Worm (Caenorhabditis elegans) whole organism, L1 larva: ENCODE measurements around the gene C52B9.4.

Source experiments
- aha-1 ChIP-seq: fragments of 150-350 bp; optimal IDR thresholded peaks from 2 replicates; lab custom pipeline; 2014; ENCODE audit warnings: missing biosample characterization, missing genetic modification characterization
- alr-1 ChIP-seq: fragments of 200-800 bp; sonication (Bioruptor generic); optimal IDR thresholded peaks from 2 replicates; lab custom pipeline; 2018; ENCODE audit warnings: borderline replicate concordance, mild to moderate bottlenecking, missing genetic modification characterization, missing compliant biosample characterization
- efl-1 ChIP-seq, 4 experiments: fragments of 150-350 bp; optimal IDR thresholded peaks in 3 of 4; peaks in 1 of 4; 1 replicate in 1 of 4; 2 replicates in 3 of 4; lab custom pipeline; 2014; ENCODE audit warnings: missing biosample characterization in 2 of 4, missing genetic modification characterization in 2 of 4, missing genetic modification reagents in 2 of 4
- hlh-17 ChIP-seq: fragments of 200-800 bp; sonication (Bioruptor generic); optimal IDR thresholded peaks from 2 replicates; lab custom pipeline; 2018; ENCODE audit warnings: missing genetic modification characterization, mild to moderate bottlenecking, missing compliant biosample characterization, moderate library complexity, borderline replicate concordance
- lin-13 ChIP-seq: fragments of 150-350 bp; optimal IDR thresholded peaks from 2 replicates; lab custom pipeline; 2014; ENCODE audit warnings: missing biosample characterization, missing genetic modification reagents, missing genetic modification characterization
- lsy-2 ChIP-seq, 2 experiments: fragments of 150-350 bp; optimal IDR thresholded peaks; 2 replicates each; lab custom pipeline; 2014; ENCODE audit warnings: missing biosample characterization in 2 of 2, missing genetic modification characterization in 2 of 2
- mdl-1 ChIP-seq, 2 experiments: fragments of 150-350 bp; optimal IDR thresholded peaks; 2 replicates each; lab custom pipeline; 2014 to 2017; ENCODE audit warnings: missing biosample characterization in 2 of 2, missing genetic modification characterization in 2 of 2, inconsistent platforms in 1 of 2
- nhr-11 ChIP-seq: fragments of 150-350 bp; optimal IDR thresholded peaks from 2 replicates; lab custom pipeline; 2014; ENCODE audit warnings: missing biosample characterization, missing genetic modification characterization
- nhr-237 ChIP-seq: fragments of 150-350 bp; optimal IDR thresholded peaks from 2 replicates; lab custom pipeline; 2014; ENCODE audit warnings: missing biosample characterization, missing genetic modification characterization
- nhr-76 ChIP-seq: sonication (generic microtip); optimal IDR thresholded peaks from 2 replicates; lab custom pipeline; 2017; ENCODE audit warnings: missing biosample characterization, missing genetic modification characterization
- pqm-1 ChIP-seq: sonication (generic microtip); optimal IDR thresholded peaks from 3 replicates; lab custom pipeline; 2017; ENCODE audit warnings: missing biosample characterization, missing genetic modification characterization
- rnt-1 ChIP-seq: sonication (generic microtip); optimal IDR thresholded peaks from 2 replicates; lab custom pipeline; 2016; ENCODE audit warnings: mild to moderate bottlenecking, missing genetic modification characterization, moderate library complexity, missing compliant biosample characterization
- skn-1 ChIP-seq: fragments of 150-350 bp; optimal IDR thresholded peaks from 2 replicates; lab custom pipeline; 2014; ENCODE audit warnings: missing biosample characterization, missing genetic modification characterization
- sup-37 ChIP-seq: fragments of 200-800 bp; sonication (Bioruptor generic); optimal IDR thresholded peaks from 2 replicates; lab custom pipeline; 2018; ENCODE audit warnings: mild to moderate bottlenecking, missing genetic modification characterization, missing compliant biosample characterization

DNA sequence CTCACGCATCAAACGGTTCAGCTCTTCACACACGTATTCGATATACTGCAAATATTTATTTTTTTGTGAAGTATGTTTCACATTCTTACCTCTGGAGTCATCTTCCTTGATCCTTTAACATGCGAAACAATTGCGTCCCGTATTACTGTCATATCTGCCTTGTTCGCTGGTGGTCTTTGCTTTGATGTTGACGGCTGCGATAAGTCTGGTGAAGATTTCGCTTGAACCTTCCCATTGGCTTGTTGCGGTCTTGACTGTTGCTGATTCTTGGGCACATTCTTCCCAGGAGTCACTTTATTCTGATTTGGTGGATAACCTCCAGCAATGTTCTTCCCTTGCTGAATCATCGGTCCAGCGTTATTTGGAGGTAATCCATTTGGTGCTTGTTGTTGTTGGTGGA lies 42.7 kb downstream of the C52B9.4 start:
- TF ChIP-seq skn-1 (tag; lab: Kevin White, UChicago) (no peak), lsy-2 (tag; optimal IDR thresholded peaks at IDR 0.05; lab: Kevin White, UChicago) (no peak), lin-13 (GFP tag; lab: Kevin White, UChicago) (no peak), mdl-1 (tag; optimal IDR thresholded peaks at IDR 0.05; lab: Kevin White, UChicago) (no peak), nhr-237 (no peak), efl-1 (optimal IDR thresholded peaks at IDR 0.05; lab: Kevin White, UChicago) (no peak), efl-1 (GFP tag; optimal IDR thresholded peaks at IDR 0.05 in 1 of 2; lab: Kevin White, UChicago) (no peak), pqm-1 (no peak), hlh-17 (GFP tag; lab: Kevin White, UChicago) (no peak), nhr-11 (tag; lab: Kevin White, UChicago) (no peak), nhr-76 (tag; lab: Kevin White, UChicago) (no peak), alr-1 (tag; lab: Kevin White, UChicago) (no peak), sup-37 (GFP tag; lab: Kevin White, UChicago) (no peak), aha-1 (no peak), rnt-1 (no peak)
